Worm (Caenorhabditis elegans): Measurements from ENCODE around the gene lgc-29.

Gene lgc-29

DNA sequence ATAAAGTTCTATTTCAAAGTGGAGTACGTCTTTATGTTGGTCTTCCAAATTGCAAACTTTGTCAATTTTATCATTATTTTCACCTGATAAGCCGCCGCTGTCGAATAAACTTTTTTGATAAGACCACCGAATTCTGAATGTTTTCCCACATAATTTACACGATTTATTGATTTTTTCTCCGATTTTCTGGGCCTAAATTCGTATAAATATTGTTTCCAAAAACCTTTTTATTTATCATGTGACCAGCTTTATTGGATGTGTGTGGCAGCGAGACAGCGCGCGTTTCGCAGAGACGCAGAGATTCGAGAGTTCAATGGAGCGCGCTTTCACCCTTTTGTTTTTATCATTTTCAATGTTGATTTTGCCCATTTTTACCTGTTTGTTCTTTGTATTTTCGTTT lies 4.2 kb downstream of the lgc-29 start:
- TF ChIP-seq ceh-28 (tag; optimal IDR thresholded peaks at IDR 0.05) (peak; percentile 63), nhr-237 (tag; optimal IDR thresholded peaks at IDR 0.05) (no peak), fkh-10 (GFP tag; optimal IDR thresholded peaks at IDR 0.05) (peak; percentile 55), pqm-1 (tag; optimal IDR thresholded peaks at IDR 0.05) (peak; percentile 87), zag-1 (tag; optimal IDR thresholded peaks at IDR 0.05) (no peak), pha-4 (tag; optimal IDR thresholded peaks at IDR 0.05) (peak; percentile 85), fos-1 (tag; optimal IDR thresholded peaks at IDR 0.05) (no peak), ztf-11 (tag; optimal IDR thresholded peaks at IDR 0.05) (no peak), elt-2 (tag; optimal IDR thresholded peaks at IDR 0.05) (peak; percentile 88), lin-15B (tag; optimal IDR thresholded peaks at IDR 0.05) (peak; percentile 80), nhr-25 (tag; optimal IDR thresholded peaks at IDR 0.05) (peak; percentile 79), snpc-4 (tag; optimal IDR thresholded peaks at IDR 0.05) (peak; percentile 67), nhr-11 (tag; optimal IDR thresholded peaks at IDR 0.05) (no peak), hmg-11 (tag; optimal IDR thresholded peaks at IDR 0.05) (peak; percentile 57), skn-1 (tag; optimal IDR thresholded peaks at IDR 0.05) (no peak), R02D3.7 (tag; optimal IDR thresholded peaks at IDR 0.05) (no peak), ceh-82 (tag; optimal IDR thresholded peaks at IDR 0.05) (no peak), lin-39 (tag; optimal IDR thresholded peaks at IDR 0.05) (peak; percentile 67), nfya-1 (tag; optimal IDR thresholded peaks at IDR 0.05; ENCODE audit: insufficient read depth) (peak; percentile 89), eor-1 (tag; optimal IDR thresholded peaks at IDR 0.05) (no peak), egl-5 (tag; optimal IDR thresholded peaks at IDR 0.05) (peak; percentile 99), mdl-1 (tag; optimal IDR thresholded peaks at IDR 0.05) (no peak), nhr-76 (tag; optimal IDR thresholded peaks at IDR 0.05) (no peak), nhr-43 (tag; optimal IDR thresholded peaks at IDR 0.05; ENCODE audit: poor library complexity, severe bottlenecking) (peak; percentile 54), nhr-23 (tag; optimal IDR thresholded peaks at IDR 0.05) (peak; percentile 87), mml-1 (tag; optimal IDR thresholded peaks at IDR 0.05) (no peak), ceh-16 (tag; optimal IDR thresholded peaks at IDR 0.05) (no peak), jun-1 (tag; optimal IDR thresholded peaks at IDR 0.05) (peak; percentile 71), fkh-2 (tag; optimal IDR thresholded peaks at IDR 0.05) (no peak), lsy-12 (tag; optimal IDR thresholded peaks at IDR 0.05) (peak; percentile 47), ZK546.5 (tag; optimal IDR thresholded peaks at IDR 0.05) (no peak)

DNA sequence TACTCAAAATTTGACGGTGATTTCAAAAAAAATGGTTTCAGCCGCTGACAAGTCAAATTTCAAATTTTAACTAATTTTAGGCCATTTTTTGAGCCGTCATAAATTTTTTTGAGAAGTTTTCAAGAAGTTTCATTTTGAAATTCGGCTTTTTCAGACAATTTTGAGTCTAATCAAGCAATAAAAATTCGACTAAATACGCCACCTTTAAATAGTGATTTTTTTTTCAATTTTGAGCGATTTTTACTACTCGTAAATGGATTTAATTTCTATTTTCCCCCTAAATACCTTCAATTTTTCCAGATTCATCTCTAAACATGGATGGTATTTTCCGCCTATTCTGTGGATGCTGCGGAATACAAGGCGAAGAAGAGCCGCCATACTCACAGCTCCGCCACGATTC lies 5.4 kb downstream of the lgc-29 start, which contains the start of gene Y45G5AL.1:
Gene Y45G5AL.1, plus strand, starts transcription at position 301 of the 400 bp plus-strand sequence.
- TF ChIP-seq eor-1 (tag; optimal IDR thresholded peaks at IDR 0.05) (no peak), daf-12 (tag; optimal IDR thresholded peaks at IDR 0.05) (no peak), egl-27 (tag; optimal IDR thresholded peaks at IDR 0.05) (no peak), lin-15B (tag; optimal IDR thresholded peaks at IDR 0.05) (no peak), tbx-2 (tag; optimal IDR thresholded peaks at IDR 0.05) (no peak), ceh-16 (tag; optimal IDR thresholded peaks at IDR 0.05) (no peak), ama-1 (optimal IDR thresholded peaks at IDR 0.05) (no peak), egl-5 (tag; optimal IDR thresholded peaks at IDR 0.05) (no peak)

DNA sequence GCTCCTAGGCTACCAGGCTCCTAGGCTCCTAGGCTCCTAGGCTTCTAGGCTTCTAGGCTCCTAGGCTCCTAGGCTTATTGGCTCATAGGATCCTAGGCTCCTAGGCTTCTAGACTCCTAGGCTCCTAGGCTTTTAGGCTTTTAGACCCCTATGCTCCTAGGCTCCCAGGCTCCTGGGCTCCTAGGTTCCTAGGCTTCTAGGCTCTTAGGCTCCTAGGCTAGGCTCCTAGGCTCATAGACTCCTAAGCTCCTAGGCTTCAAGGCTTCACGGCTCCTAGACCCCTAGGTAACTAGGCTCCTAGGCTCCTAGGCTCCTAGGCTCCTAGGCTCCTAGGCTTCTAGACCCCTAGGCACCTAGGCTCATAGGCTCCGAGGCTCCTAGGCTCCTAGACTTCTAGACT lies 12.6 kb downstream of the lgc-29 start:
- TF ChIP-seq ceh-9 (tag; optimal IDR thresholded peaks at IDR 0.05): no peak
- no peak for TF ChIP-seq elt-2 (tag; optimal IDR thresholded peaks at IDR 0.05)
- no peak for TF ChIP-seq daf-12 (tag; optimal IDR thresholded peaks at IDR 0.05)
- no peak for TF ChIP-seq pha-4 (tag; optimal IDR thresholded peaks at IDR 0.05)
- TF ChIP-seq nhr-237 (tag; optimal IDR thresholded peaks at IDR 0.05): no peak
- TF ChIP-seq ztf-4 (tag; optimal IDR thresholded peaks at IDR 0.05): no peak
- no peak for TF ChIP-seq skn-1 (tag; optimal IDR thresholded peaks at IDR 0.05)
- no peak for TF ChIP-seq ceh-82 (tag; optimal IDR thresholded peaks at IDR 0.05)
- TF ChIP-seq unc-62 (GFP tag; optimal IDR thresholded peaks at IDR 0.05): no peak
- TF ChIP-seq nhr-12 (tag; optimal IDR thresholded peaks at IDR 0.05): no peak
- no peak for TF ChIP-seq R02D3.7 (tag; optimal IDR thresholded peaks at IDR 0.05)
- TF ChIP-seq fkh-2 (tag; optimal IDR thresholded peaks at IDR 0.05): no peak
- TF ChIP-seq pqm-1 (tag; optimal IDR thresholded peaks at IDR 0.05): no peak
- TF ChIP-seq nhr-23 (tag; optimal IDR thresholded peaks at IDR 0.05): no peak
- TF ChIP-seq nhr-43 (tag; optimal IDR thresholded peaks at IDR 0.05; ENCODE audit: poor library complexity, severe bottlenecking): no peak
